Worm (Caenorhabditis elegans): ENCODE results near the gene hsp-17.

The hsp-17 gene

ce11 chrV:8389307-8389706 lies 3.6 kb upstream of the hsp-17 start:
- no peak for TF ChIP-seq ceh-82 (tag; optimal IDR thresholded peaks at IDR 0.05)
- TF ChIP-seq unc-62 (GFP tag; optimal IDR thresholded peaks at IDR 0.05): no peak
- no peak for TF ChIP-seq unc-39 (tag; optimal IDR thresholded peaks at IDR 0.05)
- TF ChIP-seq sea-2 (GFP tag; optimal IDR thresholded peaks at IDR 0.05): no peak
- TF ChIP-seq zag-1 (tag; optimal IDR thresholded peaks at IDR 0.05): no peak
- no peak for TF ChIP-seq lsy-12 (tag; optimal IDR thresholded peaks at IDR 0.05)
- no peak for TF ChIP-seq nhr-23 (tag; optimal IDR thresholded peaks at IDR 0.05)
- no peak for TF ChIP-seq nhr-77 (tag; optimal IDR thresholded peaks at IDR 0.05)
- TF ChIP-seq mml-1 (tag; optimal IDR thresholded peaks at IDR 0.05): no peak
- no peak for TF ChIP-seq nhr-76 (tag; optimal IDR thresholded peaks at IDR 0.05)
- no peak for TF ChIP-seq nhr-43 (tag; optimal IDR thresholded peaks at IDR 0.05; ENCODE audit: poor library complexity, severe bottlenecking)
- TF ChIP-seq egl-5 (tag; optimal IDR thresholded peaks at IDR 0.05): no peak
- TF ChIP-seq snpc-4 (tag; optimal IDR thresholded peaks at IDR 0.05): no peak

ce11 chrV:8387056-8387455 lies 1.3 kb upstream of the hsp-17 start, which contains the start of gene gcy-7:
TSS of gene gcy-7 (plus strand) at chrV:8387356.
- TF ChIP-seq skn-1 (tag; optimal IDR thresholded peaks at IDR 0.05) (no peak), nfya-1 (tag; optimal IDR thresholded peaks at IDR 0.05; ENCODE audit: insufficient read depth) (no peak), eor-1 (tag; optimal IDR thresholded peaks at IDR 0.05) (no peak), nhr-28 (tag; optimal IDR thresholded peaks at IDR 0.05) (no peak), pha-4 (tag; optimal IDR thresholded peaks at IDR 0.05) (no peak), mdl-1 (tag; optimal IDR thresholded peaks at IDR 0.05) (no peak), daf-12 (tag; optimal IDR thresholded peaks at IDR 0.05) (no peak), ceh-9 (tag; optimal IDR thresholded peaks at IDR 0.05) (no peak), fkh-10 (GFP tag; optimal IDR thresholded peaks at IDR 0.05) (no peak), ZK546.5 (tag; optimal IDR thresholded peaks at IDR 0.05) (no peak), nhr-11 (tag; optimal IDR thresholded peaks at IDR 0.05) (no peak), egl-27 (tag; optimal IDR thresholded peaks at IDR 0.05) (no peak), nhr-25 (tag; optimal IDR thresholded peaks at IDR 0.05) (no peak), lin-15B (tag; optimal IDR thresholded peaks at IDR 0.05) (no peak), lsy-12 (tag; optimal IDR thresholded peaks at IDR 0.05) (no peak)

- no peak for TF ChIP-seq unc-39 (tag; optimal IDR thresholded peaks at IDR 0.05)
- TF ChIP-seq mml-1 (tag; optimal IDR thresholded peaks at IDR 0.05): no peak
- TF ChIP-seq nhr-11 (tag; optimal IDR thresholded peaks at IDR 0.05): no peak
- no peak for TF ChIP-seq elt-1 (tag; optimal IDR thresholded peaks at IDR 0.05)
- peak; percentile 47 for TF ChIP-seq fos-1 (tag; optimal IDR thresholded peaks at IDR 0.05)
Observed at ce11 chrV:8384809-8385208, 920 bp downstream of the hsp-17 start.

- peak; percentile 94 for TF ChIP-seq elt-2 (tag; optimal IDR thresholded peaks at IDR 0.05)
- TF ChIP-seq nhr-76 (tag; optimal IDR thresholded peaks at IDR 0.05): no peak
- no peak for TF ChIP-seq lsy-12 (tag; optimal IDR thresholded peaks at IDR 0.05)
- peak; percentile 90 for TF ChIP-seq pqm-1 (tag; optimal IDR thresholded peaks at IDR 0.05)
- TF ChIP-seq R02D3.7 (tag; optimal IDR thresholded peaks at IDR 0.05): no peak
- TF ChIP-seq nfya-1 (tag; optimal IDR thresholded peaks at IDR 0.05; ENCODE audit: insufficient read depth): no peak
- peak; percentile 30 for TF ChIP-seq pha-4 (tag; optimal IDR thresholded peaks at IDR 0.05)
Observed at ce11 chrV:8383716-8384115, 2.0 kb downstream of the hsp-17 start, which contains the start of gene F52E1.14. TSS of gene F52E1.14 (plus strand) at chrV:8383922.

DNA sequence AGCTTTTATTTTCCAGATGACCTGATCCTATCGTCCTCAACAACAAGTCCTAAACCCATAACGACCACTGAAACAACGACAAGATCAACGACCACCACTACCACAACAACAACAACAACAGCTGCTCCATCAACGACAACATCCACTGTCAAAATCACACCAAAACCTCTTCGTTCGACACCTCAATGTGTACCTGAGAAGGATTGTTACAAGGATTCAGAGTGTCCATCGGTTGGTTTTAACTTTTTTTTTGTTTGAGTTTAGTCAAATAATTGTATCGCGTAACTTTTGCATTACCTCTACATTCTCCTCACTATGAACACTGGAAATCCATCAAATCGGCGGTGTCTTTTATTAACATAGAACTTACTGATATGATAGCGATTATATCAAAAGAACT lies 5.7 kb downstream of the hsp-17 start:
- TF ChIP-seq snpc-4 (tag; optimal IDR thresholded peaks at IDR 0.05): no peak
- TF ChIP-seq nhr-25 (tag; optimal IDR thresholded peaks at IDR 0.05): no peak
- TF ChIP-seq skn-1 (tag; optimal IDR thresholded peaks at IDR 0.05): no peak
- TF ChIP-seq pqm-1 (tag; optimal IDR thresholded peaks at IDR 0.05): no peak
- TF ChIP-seq elt-2 (tag; optimal IDR thresholded peaks at IDR 0.05): no peak
- TF ChIP-seq jun-1 (tag; optimal IDR thresholded peaks at IDR 0.05): no peak
- TF ChIP-seq fos-1 (tag; optimal IDR thresholded peaks at IDR 0.05): no peak

DNA sequence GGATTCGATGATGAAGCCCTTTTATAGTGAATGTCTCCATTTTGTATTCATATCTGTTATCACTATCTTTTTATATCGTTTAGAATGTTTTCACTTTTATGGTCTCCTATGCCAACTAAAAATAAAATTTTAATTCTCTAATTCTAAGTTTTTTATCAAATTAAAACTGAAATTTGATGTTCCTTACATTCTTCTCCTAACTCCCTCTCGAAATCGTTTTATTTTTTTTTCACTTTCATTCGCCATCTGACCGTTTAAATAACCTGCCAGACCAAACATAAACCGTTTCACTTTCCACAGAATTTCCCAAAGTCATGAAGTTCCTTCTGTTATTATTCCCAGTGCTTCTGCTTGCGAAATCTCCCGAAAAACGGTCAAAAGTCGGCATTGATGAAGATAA lies 6.5 kb downstream of the hsp-17 start, which contains the start of gene F52E1.5:
F52E1.5 (plus strand) TSS at position 301 of the 400 bp plus-strand sequence.
- TF ChIP-seq skn-1 (tag; optimal IDR thresholded peaks at IDR 0.05) (no peak), nhr-25 (tag; optimal IDR thresholded peaks at IDR 0.05) (no peak), nhr-43 (tag; optimal IDR thresholded peaks at IDR 0.05; ENCODE audit: poor library complexity, severe bottlenecking) (no peak), nhr-77 (tag; optimal IDR thresholded peaks at IDR 0.05) (no peak), fkh-10 (GFP tag; optimal IDR thresholded peaks at IDR 0.05) (no peak), aly-2 (tag; optimal IDR thresholded peaks at IDR 0.05) (no peak), lin-39 (tag; optimal IDR thresholded peaks at IDR 0.05) (no peak), snpc-4 (tag; optimal IDR thresholded peaks at IDR 0.05) (no peak), daf-12 (tag; optimal IDR thresholded peaks at IDR 0.05) (no peak), R02D3.7 (tag; optimal IDR thresholded peaks at IDR 0.05) (no peak), ceh-9 (tag; optimal IDR thresholded peaks at IDR 0.05) (no peak), ceh-16 (tag; optimal IDR thresholded peaks at IDR 0.05) (no peak), pqm-1 (tag; optimal IDR thresholded peaks at IDR 0.05) (no peak), ztf-4 (tag; optimal IDR thresholded peaks at IDR 0.05) (no peak), egl-27 (tag; optimal IDR thresholded peaks at IDR 0.05) (no peak), ceh-82 (tag; optimal IDR thresholded peaks at IDR 0.05) (no peak), mdl-1 (tag; optimal IDR thresholded peaks at IDR 0.05) (no peak), fkh-2 (tag; optimal IDR thresholded peaks at IDR 0.05) (no peak), nhr-12 (tag; optimal IDR thresholded peaks at IDR 0.05) (no peak)
